Worm (Caenorhabditis elegans) whole organism, L4 larva: ENCODE measurements around the gene glc-3.

Experiments
- ceh-62 ChIP-seq: sonication (generic microtip); optimal IDR thresholded peaks from 2 replicates; lab custom pipeline; 2017; ENCODE audit warnings: missing biosample characterization, missing genetic modification characterization
- ctbp-1 ChIP-seq: fragments of 200-800 bp; sonication (Bioruptor generic); IDR thresholded peaks from 2 replicates; pipeline ENCODE4 v1.3.6; 2022; ENCODE audit warnings: missing genetic modification reagents, missing genetic modification characterization, missing compliant biosample characterization
- dve-1 ChIP-seq: sonication (generic microtip); optimal IDR thresholded peaks from 2 replicates; lab custom pipeline; 2017; ENCODE audit warnings: antibody characterized with exemption, mild to moderate bottlenecking, missing genetic modification characterization, missing compliant biosample characterization; ENCODE audit not compliant: insufficient read depth
- lin-13 ChIP-seq: fragments of 150-350 bp; optimal IDR thresholded peaks from 2 replicates; lab custom pipeline; 2014; ENCODE audit warnings: missing biosample characterization, missing genetic modification reagents, missing genetic modification characterization
- mdt-29 ChIP-seq: fragments of 200-800 bp; sonication (Bioruptor generic); IDR thresholded peaks from 2 replicates; pipeline ENCODE4 v1.3.6; 2022; ENCODE audit warnings: missing genetic modification reagents, missing genetic modification characterization, missing compliant biosample characterization
- unc-62 ChIP-seq, 3 experiments: fragments of 150-350 bp in 1 of 3; sonication (generic microtip); optimal IDR thresholded peaks in 2 of 3; peaks in 1 of 3; 1 replicate in 1 of 3; 2 replicates in 2 of 3; lab custom pipeline; 2014 to 2017; ENCODE audit warnings: missing biosample characterization in 3 of 3, missing genetic modification characterization in 3 of 3, missing genetic modification reagents in 3 of 3, missing genotype in 1 of 3
- zag-1 ChIP-seq: fragments of 150-350 bp; optimal IDR thresholded peaks from 2 replicates; lab custom pipeline; 2014; ENCODE audit warnings: missing biosample characterization, missing genetic modification characterization
- ztf-11 ChIP-seq: fragments of 150-350 bp; optimal IDR thresholded peaks from 2 replicates; lab custom pipeline; 2014; ENCODE audit warnings: missing biosample characterization, missing genetic modification characterization

DNA sequence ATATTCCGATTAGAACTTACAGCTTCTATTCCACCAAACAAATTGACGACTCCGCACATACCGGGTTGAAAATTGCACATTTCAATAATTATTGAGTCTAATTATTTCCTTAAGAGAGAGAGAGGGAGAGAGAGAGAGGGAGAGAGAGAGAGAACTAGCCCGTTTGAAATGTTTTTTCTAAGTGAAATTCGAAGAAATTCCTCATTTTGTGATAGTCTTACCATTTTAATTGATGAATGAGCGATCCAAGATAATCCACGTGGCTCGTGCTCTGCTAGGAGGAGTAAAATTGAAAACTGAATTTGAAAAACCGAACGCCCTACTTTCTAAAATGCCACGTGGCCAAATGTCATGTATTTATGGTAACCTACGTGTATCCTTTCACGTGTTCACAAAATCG, 21.0 kb downstream of the glc-3 start, which contains the start of gene F08F3.8:
- TF ChIP-seq dve-1 (no peak), zag-1 (no peak), unc-62 (GFP tag; optimal IDR thresholded peaks at IDR 0.05 in 1 of 2; lab: Kevin White, UChicago) (no peak), unc-62 (tag; optimal IDR thresholded peaks at IDR 0.05; lab: Kevin White, UChicago) (no peak), ceh-62 (tag; lab: Kevin White, UChicago) (no peak), mdt-29 (GFP tag; lab: Robert Waterston, UW) (no peak), ztf-11 (tag; lab: Kevin White, UChicago) (no peak), ctbp-1 (GFP tag; lab: Robert Waterston, UW) (no peak), lin-13 (GFP tag; lab: Kevin White, UChicago) (no peak)
